Worm (Caenorhabditis elegans): ENCODE measurements around the gene M03E7.3.

ce11 chrV:5582860-5583259 is 32.0 kb upstream of the M03E7.3 start:
- no peak for TF ChIP-seq F13C5.2 (tag; optimal IDR thresholded peaks at IDR 0.05)
- TF ChIP-seq pes-1 (GFP tag; IDR thresholded peaks at IDR 0.05): no peak
- no peak for TF ChIP-seq ets-7 (tag; optimal IDR thresholded peaks at IDR 0.05)
- no peak for TF ChIP-seq ama-1 (optimal IDR thresholded peaks at IDR 0.05)
- TF ChIP-seq ceh-36 (tag; optimal IDR thresholded peaks at IDR 0.05): no peak
- no peak for TF ChIP-seq scrt-1 (GFP tag; IDR thresholded peaks at IDR 0.05)
- no peak for TF ChIP-seq tbx-11 (GFP tag; IDR thresholded peaks at IDR 0.05)
- TF ChIP-seq ceh-13 (GFP tag; optimal IDR thresholded peaks at IDR 0.05): no peak
- TF ChIP-seq hmbx-1 (tag; optimal IDR thresholded peaks at IDR 0.05): no peak
- no peak for TF ChIP-seq hmg-4 (GFP tag; optimal IDR thresholded peaks at IDR 0.05)
- TF ChIP-seq flt-1 (GFP tag; IDR thresholded peaks at IDR 0.05): no peak
- no peak for TF ChIP-seq tra-4 (tag; optimal IDR thresholded peaks at IDR 0.05)

Data from whole organism, early embryonic.